Worm (Caenorhabditis elegans): ENCODE data around the gene wht-3.

DNA sequence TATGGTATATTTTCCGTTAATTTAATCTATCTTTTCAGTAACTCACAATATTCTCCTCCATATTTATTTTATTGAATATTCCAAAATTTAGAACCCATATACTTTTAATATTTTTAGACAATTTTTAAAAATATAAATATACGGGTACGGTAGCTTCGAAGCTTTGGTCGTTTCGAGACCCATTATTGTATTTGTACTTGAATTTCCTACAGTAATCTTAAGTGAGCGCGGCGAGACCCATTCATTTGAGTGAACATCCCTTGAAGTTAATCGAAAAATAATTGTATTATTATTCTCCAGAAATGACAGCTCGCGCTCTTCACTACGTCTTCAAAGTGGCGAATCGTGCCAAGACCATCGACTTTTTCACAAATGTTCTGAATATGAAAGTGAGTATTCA lies 1.9 kb upstream of the wht-3 start, which contains the start of gene glod-4:
- TF ChIP-seq W03F9.2 (tag; optimal IDR thresholded peaks at IDR 0.05) (no peak), him-1 (tag; optimal IDR thresholded peaks at IDR 0.05) (no peak), dao-5 (tag; optimal IDR thresholded peaks at IDR 0.05) (no peak)
